Worm (Caenorhabditis elegans): Measurements from ENCODE around the gene ceh-22.

ce11 chrV:10654165-10654564 lies 17.6 kb upstream of the ceh-22 start, which contains the start of gene ugt-35:
- no peak for TF ChIP-seq dao-5 (tag; optimal IDR thresholded peaks at IDR 0.05)
- no peak for TF ChIP-seq him-1 (tag; optimal IDR thresholded peaks at IDR 0.05)
- TF ChIP-seq W03F9.2 (tag; optimal IDR thresholded peaks at IDR 0.05): no peak

All from whole organism, L4/young adult.